Worm (Caenorhabditis elegans): ENCODE results near the gene atgp-1.

The atgp-1 gene

DNA sequence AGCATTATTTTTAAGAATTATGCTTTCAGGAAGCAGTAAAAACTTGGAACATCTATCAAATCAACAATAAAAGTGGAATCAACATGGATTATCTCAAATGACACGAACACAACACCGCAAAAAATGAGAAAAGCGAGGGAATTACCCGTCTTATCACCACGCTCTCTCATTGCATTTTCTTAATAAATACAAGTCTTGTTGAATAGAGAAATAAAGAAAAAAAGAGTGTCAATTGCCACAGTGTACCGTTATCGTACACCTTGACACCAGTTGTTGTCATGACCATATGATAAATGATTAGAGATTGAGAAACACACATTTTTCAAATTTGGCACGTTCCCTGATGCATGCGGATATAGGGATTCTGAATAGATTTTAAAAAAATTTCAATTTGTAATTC, 5.4 kb upstream of the atgp-1 start:
- no peak for TF ChIP-seq tbx-37 (GFP tag; conservative IDR thresholded peaks at IDR 0.05)
- TF ChIP-seq sea-1 (GFP tag; conservative IDR thresholded peaks at IDR 0.05): no peak
- TF ChIP-seq hmg-4 (GFP tag; optimal IDR thresholded peaks at IDR 0.05): no peak
- TF ChIP-seq pes-1 (GFP tag; IDR thresholded peaks at IDR 0.05): no peak
- no peak for TF ChIP-seq ceh-13 (GFP tag; optimal IDR thresholded peaks at IDR 0.05)
- TF ChIP-seq ceh-36 (tag; optimal IDR thresholded peaks at IDR 0.05): no peak
- no peak for TF ChIP-seq hmbx-1 (tag; optimal IDR thresholded peaks at IDR 0.05)
- no peak for TF ChIP-seq hnd-1 (tag; optimal IDR thresholded peaks at IDR 0.05)
- TF ChIP-seq tra-4 (tag; optimal IDR thresholded peaks at IDR 0.05): no peak
- no peak for TF ChIP-seq flt-1 (GFP tag; IDR thresholded peaks at IDR 0.05)
- no peak for TF ChIP-seq aly-1 (tag; optimal IDR thresholded peaks at IDR 0.05)
- no peak for TF ChIP-seq F13C5.2 (tag; optimal IDR thresholded peaks at IDR 0.05)
- no peak for TF ChIP-seq scrt-1 (GFP tag; IDR thresholded peaks at IDR 0.05)
- no peak for TF ChIP-seq B0310.2 (tag; optimal IDR thresholded peaks at IDR 0.05)
- TF ChIP-seq tbx-11 (GFP tag; IDR thresholded peaks at IDR 0.05): no peak
- TF ChIP-seq ets-7 (tag; optimal IDR thresholded peaks at IDR 0.05): no peak
- TF ChIP-seq ama-1 (optimal IDR thresholded peaks at IDR 0.05): no peak

DNA sequence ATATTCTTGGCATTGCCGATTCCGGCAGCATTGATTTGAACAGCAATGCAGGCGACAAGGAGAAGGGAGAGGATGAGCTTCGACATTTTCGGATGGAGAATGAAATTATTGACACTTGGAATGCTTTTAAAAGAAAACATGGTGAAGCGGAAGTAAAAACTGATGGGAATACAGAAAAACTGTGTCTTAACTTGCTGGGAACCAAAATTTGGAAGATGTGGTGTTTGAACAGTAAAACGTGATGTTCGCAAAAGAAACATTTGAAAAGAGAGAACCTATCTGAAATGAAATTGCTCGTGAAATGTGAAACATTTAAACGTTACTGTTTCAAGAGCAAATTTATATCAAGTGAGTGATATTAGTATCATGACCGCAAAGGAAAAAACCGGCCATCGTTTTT, 4.4 kb upstream of the atgp-1 start, which contains the start of gene F26D10.13:
TSS of gene F26D10.13 (minus strand) at position 101 of the 400 bp plus-strand sequence.
- TF ChIP-seq hmg-4 (GFP tag; optimal IDR thresholded peaks at IDR 0.05): no peak
- TF ChIP-seq ceh-36 (tag; optimal IDR thresholded peaks at IDR 0.05): no peak

DNA sequence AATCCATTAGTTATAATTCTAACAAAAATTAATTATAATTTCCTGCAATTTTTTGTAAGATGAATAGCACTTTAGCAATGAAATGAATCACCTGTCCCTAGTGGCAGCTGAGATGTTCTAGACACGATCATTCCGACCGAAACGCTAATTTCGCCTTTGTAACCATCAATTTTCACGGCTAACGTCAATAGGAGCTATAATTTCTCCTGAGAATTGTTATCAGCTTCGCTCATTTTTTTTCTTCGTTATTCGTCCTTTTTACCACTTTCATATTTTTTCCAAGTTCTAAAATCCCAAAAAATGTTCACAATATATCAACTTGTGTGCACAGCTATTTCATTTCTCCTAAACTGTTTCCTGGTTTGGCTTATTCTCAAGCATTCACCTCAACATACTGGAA, 3.9 kb upstream of the atgp-1 start, which contains the start of gene str-187:
TSS of gene str-187 (plus strand) at position 301 of the 400 bp plus-strand sequence.
- TF ChIP-seq ceh-13 (GFP tag; optimal IDR thresholded peaks at IDR 0.05) (no peak), ama-1 (optimal IDR thresholded peaks at IDR 0.05) (no peak)

DNA sequence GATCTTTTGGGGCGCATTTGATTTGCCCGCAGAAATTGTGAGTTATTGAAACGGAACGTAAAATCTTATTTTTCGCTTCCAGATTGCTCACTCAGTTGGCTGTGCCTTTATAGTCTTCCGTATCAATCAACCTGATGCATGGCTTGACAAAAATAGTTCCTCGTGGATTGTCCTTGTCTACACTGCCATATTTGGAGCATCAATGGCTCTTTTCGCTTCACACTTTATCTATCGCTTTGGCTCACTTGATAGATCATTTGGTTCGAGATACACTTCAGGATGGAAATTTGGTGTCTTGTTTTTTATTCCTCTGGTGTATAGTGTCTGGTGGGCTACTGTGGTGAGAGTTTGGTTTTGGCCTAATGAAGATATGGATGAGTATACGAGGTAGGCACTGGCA, 3.4 kb upstream of the atgp-1 start:
- TF ChIP-seq tra-4 (tag; optimal IDR thresholded peaks at IDR 0.05) (no peak), ets-7 (tag; optimal IDR thresholded peaks at IDR 0.05) (no peak), scrt-1 (GFP tag; IDR thresholded peaks at IDR 0.05) (no peak), pes-1 (GFP tag; IDR thresholded peaks at IDR 0.05) (no peak), ceh-36 (tag; optimal IDR thresholded peaks at IDR 0.05) (no peak), aly-1 (tag; optimal IDR thresholded peaks at IDR 0.05) (no peak)

DNA sequence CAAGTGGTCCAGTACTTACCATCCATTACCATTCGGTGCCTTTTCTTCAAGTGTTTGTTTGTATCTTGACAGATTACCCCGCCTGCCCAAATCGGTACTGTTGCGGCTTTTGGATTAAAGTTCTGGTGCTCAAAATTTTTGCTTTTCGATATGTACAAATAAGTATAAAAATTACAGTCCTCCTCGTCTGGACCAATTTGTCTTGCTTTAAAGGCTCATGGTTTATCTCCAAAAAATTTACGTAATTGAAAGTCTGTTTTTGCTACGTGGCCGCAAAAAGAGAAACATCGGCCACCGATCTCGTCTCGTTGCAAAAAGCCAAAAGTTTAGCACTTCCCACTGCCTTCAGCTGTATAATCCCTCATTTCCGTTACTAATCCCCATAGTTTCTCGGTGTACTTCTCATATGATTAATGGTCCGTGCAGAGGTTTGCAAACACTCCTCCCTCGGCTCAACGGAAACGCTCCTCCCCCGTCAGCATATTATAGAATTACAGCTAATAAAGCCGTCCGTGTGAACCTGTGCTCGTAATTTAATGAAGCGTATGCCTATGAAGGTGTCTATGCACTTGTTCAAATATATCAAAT, 1.7 kb upstream of the atgp-1 start:
- TF ChIP-seq ets-7 (tag; optimal IDR thresholded peaks at IDR 0.05) (no peak), flt-1 (GFP tag; IDR thresholded peaks at IDR 0.05) (no peak), hnd-1 (tag; optimal IDR thresholded peaks at IDR 0.05) (no peak), sea-1 (GFP tag; conservative IDR thresholded peaks at IDR 0.05) (no peak), ceh-36 (tag; optimal IDR thresholded peaks at IDR 0.05) (peak; percentile 49), hmbx-1 (tag; optimal IDR thresholded peaks at IDR 0.05) (no peak)

DNA sequence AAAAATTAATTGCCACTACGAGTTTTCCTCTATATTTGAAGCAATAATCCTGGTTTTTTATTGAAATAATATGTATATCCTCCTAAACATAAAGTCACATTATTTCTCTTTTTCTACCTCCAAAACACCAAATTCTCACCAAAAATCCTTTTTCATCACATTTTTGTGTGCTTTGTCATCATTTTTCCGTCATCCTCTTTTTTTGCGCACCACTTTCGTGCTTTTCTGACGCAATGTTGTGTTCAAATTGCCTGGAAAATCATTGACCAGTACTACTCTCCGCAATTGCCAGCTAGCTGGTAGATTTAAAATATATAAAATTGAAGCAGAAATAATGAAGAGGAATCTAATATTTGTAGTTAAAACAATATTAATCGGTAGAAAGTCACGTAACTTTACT, 1.1 kb upstream of the atgp-1 start:
- TF ChIP-seq ama-1 (optimal IDR thresholded peaks at IDR 0.05) (no peak), tbx-37 (GFP tag; conservative IDR thresholded peaks at IDR 0.05) (no peak), B0310.2 (tag; optimal IDR thresholded peaks at IDR 0.05) (no peak), flt-1 (GFP tag; IDR thresholded peaks at IDR 0.05) (no peak), tra-4 (tag; optimal IDR thresholded peaks at IDR 0.05) (no peak), hmbx-1 (tag; optimal IDR thresholded peaks at IDR 0.05) (no peak)

DNA sequence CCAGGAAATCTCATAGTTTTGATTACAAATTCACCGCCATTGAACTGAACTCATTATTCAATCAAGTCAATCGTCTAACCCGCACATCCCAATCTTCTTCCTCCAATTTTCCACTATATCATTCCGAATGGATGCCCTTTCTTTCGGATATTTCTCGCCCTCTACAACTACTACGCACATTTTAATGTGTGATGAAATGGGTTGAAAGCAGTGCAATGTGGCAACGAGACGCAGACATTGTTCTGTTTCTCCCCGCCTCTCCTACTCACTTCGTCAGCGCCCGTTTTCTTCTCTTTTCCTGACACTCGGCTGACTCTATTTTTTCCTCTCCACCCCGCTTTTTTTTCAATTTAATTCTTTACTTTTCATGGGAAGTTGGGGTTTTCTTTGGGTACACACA, 514 bp upstream of the atgp-1 start:
- peak; percentile 49 for TF ChIP-seq hmg-4 (GFP tag; optimal IDR thresholded peaks at IDR 0.05)
- TF ChIP-seq F13C5.2 (tag; optimal IDR thresholded peaks at IDR 0.05): peak; percentile 12
- TF ChIP-seq scrt-1 (GFP tag; IDR thresholded peaks at IDR 0.05): no peak

DNA sequence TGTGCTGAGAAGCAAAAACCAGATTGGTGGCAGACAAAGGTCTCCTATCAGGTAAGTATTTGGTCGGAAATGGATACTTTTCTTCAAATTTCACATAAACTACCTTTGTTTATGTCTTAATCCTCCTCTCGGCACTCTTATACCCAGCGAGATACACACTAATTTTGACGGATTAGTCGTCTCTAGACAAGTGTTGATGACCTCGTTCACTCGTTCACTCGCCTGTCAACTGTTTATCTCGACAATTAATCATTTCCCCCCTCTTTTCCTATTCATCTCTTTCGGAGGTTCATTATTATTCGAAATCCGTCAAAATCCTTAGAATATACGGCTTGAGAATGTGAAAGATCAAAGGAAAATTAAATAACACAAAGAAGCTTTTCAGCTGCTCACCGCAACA, 560 bp downstream of the atgp-1 start:
- TF ChIP-seq ceh-36 (tag; optimal IDR thresholded peaks at IDR 0.05): peak; percentile 20
- no peak for TF ChIP-seq tbx-11 (GFP tag; IDR thresholded peaks at IDR 0.05)
- no peak for TF ChIP-seq F13C5.2 (tag; optimal IDR thresholded peaks at IDR 0.05)

DNA sequence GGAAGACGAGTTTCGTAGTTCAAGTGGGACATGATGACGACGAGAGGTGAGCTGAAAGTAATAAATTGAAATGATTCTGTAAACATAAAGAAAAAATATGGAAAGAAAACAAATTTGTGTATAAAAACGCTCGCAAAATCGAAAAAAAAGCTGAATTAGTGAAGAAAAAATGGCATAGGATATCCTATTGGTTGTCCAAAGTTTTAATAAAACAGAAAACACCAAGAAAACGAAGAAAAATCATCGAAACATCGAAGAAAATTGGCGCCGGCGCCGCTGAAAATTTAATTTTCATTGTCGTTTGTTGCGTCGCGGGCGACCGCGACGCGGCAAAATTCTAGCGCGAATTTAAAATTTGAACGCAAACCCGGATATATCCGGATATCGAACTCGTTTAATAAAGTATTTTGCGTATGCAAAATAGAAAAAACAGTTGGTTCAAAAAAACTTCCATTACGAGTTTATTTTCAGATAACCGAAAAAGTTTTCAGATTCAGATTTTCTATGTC, 4.5 kb downstream of the atgp-1 start, which contains the start of gene gln-5:
TSS of gene gln-5 (minus strand) at position 51 of the 509 bp plus-strand sequence.
- TF ChIP-seq scrt-1 (GFP tag; IDR thresholded peaks at IDR 0.05): no peak
- TF ChIP-seq tra-4 (tag; optimal IDR thresholded peaks at IDR 0.05): no peak
- no peak for TF ChIP-seq hmbx-1 (tag; optimal IDR thresholded peaks at IDR 0.05)
- no peak for TF ChIP-seq tbx-11 (GFP tag; IDR thresholded peaks at IDR 0.05)
- TF ChIP-seq hmg-4 (GFP tag; optimal IDR thresholded peaks at IDR 0.05): no peak
- no peak for TF ChIP-seq ets-7 (tag; optimal IDR thresholded peaks at IDR 0.05)
- no peak for TF ChIP-seq aly-1 (tag; optimal IDR thresholded peaks at IDR 0.05)
- no peak for TF ChIP-seq ama-1 (optimal IDR thresholded peaks at IDR 0.05)
- no peak for TF ChIP-seq B0310.2 (tag; optimal IDR thresholded peaks at IDR 0.05)
- TF ChIP-seq sea-1 (GFP tag; conservative IDR thresholded peaks at IDR 0.05): no peak
- no peak for TF ChIP-seq flt-1 (GFP tag; IDR thresholded peaks at IDR 0.05)
- no peak for TF ChIP-seq ceh-13 (GFP tag; optimal IDR thresholded peaks at IDR 0.05)
- TF ChIP-seq pes-1 (GFP tag; IDR thresholded peaks at IDR 0.05): no peak
- TF ChIP-seq hnd-1 (tag; optimal IDR thresholded peaks at IDR 0.05): no peak
- no peak for TF ChIP-seq F13C5.2 (tag; optimal IDR thresholded peaks at IDR 0.05)
